Worm (Caenorhabditis elegans) whole organism, L4 larva: ENCODE data around the gene R05G6.3.

ENCODE experiments used
- ZK546.5 ChIP-seq, 2 experiments: sonication (generic microtip); optimal IDR thresholded peaks; 2 replicates each; lab custom pipeline; 2017; ENCODE audit warnings: missing biosample characterization in 2 of 2, missing genetic modification characterization in 2 of 2
- aly-2 ChIP-seq: sonication (generic microtip); optimal IDR thresholded peaks from 2 replicates; lab custom pipeline; 2018; ENCODE audit warnings: missing biosample characterization, missing genetic modification characterization
- ceh-62 ChIP-seq: sonication (generic microtip); optimal IDR thresholded peaks from 2 replicates; lab custom pipeline; 2017; ENCODE audit warnings: missing biosample characterization, missing genetic modification characterization
- fkh-10 ChIP-seq: fragments of 150-350 bp; optimal IDR thresholded peaks from 2 replicates; lab custom pipeline; 2014; ENCODE audit warnings: missing biosample characterization, missing genetic modification reagents, missing genetic modification characterization
- lin-39 ChIP-seq: fragments of 150-350 bp; optimal IDR thresholded peaks from 2 replicates; lab custom pipeline; 2014; ENCODE audit warnings: missing biosample characterization, missing genetic modification reagents, missing genetic modification characterization
- nhr-28 ChIP-seq: fragments of 150-350 bp; optimal IDR thresholded peaks from 2 replicates; lab custom pipeline; 2014; ENCODE audit warnings: missing biosample characterization, missing genetic modification characterization
- pha-4 ChIP-seq, 2 experiments: fragments of 150-350 bp in 1 of 2; fragments of 200-800 bp in 1 of 2; sonication (Bioruptor generic) in 1 of 2; IDR thresholded peaks in 1 of 2; optimal IDR thresholded peaks in 1 of 2; 2 replicates each; pipeline versions ENCODE4 v1.3.6 to Lab custom; 2014 to 2022; ENCODE audit warnings: missing genetic modification characterization in 2 of 2, missing genetic modification reagents in 2 of 2, missing biosample characterization in 1 of 2, missing compliant biosample characterization in 1 of 2
- zag-1 ChIP-seq: fragments of 150-350 bp; optimal IDR thresholded peaks from 2 replicates; lab custom pipeline; 2014; ENCODE audit warnings: missing biosample characterization, missing genetic modification characterization
- ztf-11 ChIP-seq: fragments of 150-350 bp; optimal IDR thresholded peaks from 2 replicates; lab custom pipeline; 2014; ENCODE audit warnings: missing biosample characterization, missing genetic modification characterization

- no peak for TF ChIP-seq ztf-11 (tag; lab: Kevin White, UChicago)
- TF ChIP-seq ZK546.5 (tag; optimal IDR thresholded peaks at IDR 0.05; lab: Kevin White, UChicago): no peak
- no peak for TF ChIP-seq aly-2 (tag; lab: Kevin White, UChicago)
- no peak for TF ChIP-seq ceh-62 (tag; lab: Kevin White, UChicago)
- TF ChIP-seq nhr-28: no peak
- no peak for TF ChIP-seq fkh-10 (GFP tag; lab: Kevin White, UChicago)
- no peak for TF ChIP-seq zag-1 (tag; lab: Kevin White, UChicago)
- TF ChIP-seq pha-4 (GFP tag; IDR thresholded peaks at IDR 0.05; lab: Robert Waterston, UW): no peak
- no peak for TF ChIP-seq pha-4 (tag; optimal IDR thresholded peaks at IDR 0.05; lab: Kevin White, UChicago)
- TF ChIP-seq lin-39 (tag; lab: Kevin White, UChicago): no peak
Measured at ce11 chrIV:7521591-7521990, 5.2 kb downstream of the R05G6.3 start.
